Worm (Caenorhabditis elegans) whole organism, young adult: ENCODE data around the gene R02D5.7.

ENCODE experiments used
- B0336.3 ChIP-seq: fragments of 200-800 bp; sonication (Bioruptor generic); IDR thresholded peaks from 2 replicates; pipeline ENCODE4 v1.3.6; 2022; ENCODE audit warnings: missing genetic modification characterization, missing compliant biosample characterization
- C06A6.2 ChIP-seq: fragments of 200-800 bp; sonication (Bioruptor generic); conservative IDR thresholded peaks from 2 replicates; pipeline ENCODE4 v1.3.6; 2022; ENCODE audit warnings: missing genetic modification characterization, missing compliant biosample characterization
- C17E4.6 ChIP-seq: fragments of 200-800 bp; sonication (Bioruptor generic); IDR thresholded peaks from 2 replicates; pipeline ENCODE4 v1.3.6; 2022; ENCODE audit warnings: missing genetic modification reagents, missing genetic modification characterization, missing compliant biosample characterization
- D2030.7 ChIP-seq: fragments of 200-800 bp; sonication (Bioruptor generic); IDR thresholded peaks from 2 replicates; pipeline ENCODE4 v1.3.6; 2022; ENCODE audit warnings: missing genetic modification reagents, missing genetic modification characterization, missing compliant biosample characterization
- F33H1.4 ChIP-seq: fragments of 200-800 bp; sonication (Bioruptor generic); IDR thresholded peaks from 2 replicates; pipeline ENCODE4 v1.3.6; 2022; ENCODE audit warnings: missing genetic modification reagents, missing genetic modification characterization, missing compliant biosample characterization
- F57A8.1 ChIP-seq: fragments of 200-800 bp; sonication (Bioruptor generic); optimal IDR thresholded peaks from 2 replicates; lab custom pipeline; 2018; ENCODE audit warnings: mild to moderate bottlenecking, missing genetic modification characterization, moderate library complexity, missing compliant biosample characterization
- K11D2.4 ChIP-seq: fragments of 200-800 bp; sonication (Bioruptor generic); IDR thresholded peaks from 2 replicates; pipeline ENCODE4 v1.3.6; 2022; ENCODE audit warnings: missing genetic modification reagents, missing genetic modification characterization, missing compliant biosample characterization
- T07F8.4 ChIP-seq: sonication (generic microtip); optimal IDR thresholded peaks from 2 replicates; lab custom pipeline; 2016; ENCODE audit warnings: mild to moderate bottlenecking, missing genetic modification characterization, moderate library complexity, missing compliant biosample characterization
- Y56A3A.18 ChIP-seq: fragments of 200-800 bp; sonication (Bioruptor generic); IDR thresholded peaks from 2 replicates; pipeline ENCODE4 v1.3.6; 2022; ENCODE audit warnings: missing genetic modification reagents, missing genetic modification characterization, missing compliant biosample characterization
- ZK185.1 ChIP-seq: sonication (generic microtip); optimal IDR thresholded peaks from 2 replicates; lab custom pipeline; 2016; ENCODE audit warnings: mild to moderate bottlenecking, missing genetic modification characterization, missing compliant biosample characterization; ENCODE audit not compliant: poor library complexity, severe bottlenecking
- atf-7 ChIP-seq: sonication (generic microtip); optimal IDR thresholded peaks from 2 replicates; lab custom pipeline; 2017; ENCODE audit warnings: mild to moderate bottlenecking, missing genetic modification characterization, missing compliant biosample characterization
- athp-1 ChIP-seq: sonication (generic microtip); optimal IDR thresholded peaks from 2 replicates; lab custom pipeline; 2017; ENCODE audit warnings: mild to moderate bottlenecking, missing genetic modification characterization, missing compliant biosample characterization
- cebp-1 ChIP-seq, 2 experiments: fragments of 200-800 bp in 1 of 2; sonication (Bioruptor generic) in 1 of 2; sonication (generic microtip) in 1 of 2; IDR thresholded peaks in 1 of 2; optimal IDR thresholded peaks in 1 of 2; 2 replicates each; pipeline versions ENCODE4 v1.3.6 to Lab custom; 2017 to 2022; ENCODE audit warnings: missing compliant biosample characterization in 2 of 2, missing genetic modification characterization in 2 of 2, mild to moderate bottlenecking in 1 of 2, missing genetic modification reagents in 1 of 2, moderate library complexity in 1 of 2
- dpl-1 ChIP-seq: fragments of 150-350 bp; optimal IDR thresholded peaks from 2 replicates; lab custom pipeline; 2014; ENCODE audit warnings: missing biosample characterization, missing genetic modification reagents, missing genetic modification characterization
- hlh-12 ChIP-seq: sonication (generic microtip); optimal IDR thresholded peaks from 2 replicates; lab custom pipeline; 2016; ENCODE audit warnings: missing genetic modification characterization, missing compliant biosample characterization
- hlh-26 ChIP-seq: fragments of 200-800 bp; sonication (Bioruptor generic); conservative IDR thresholded peaks from 2 replicates; pipeline ENCODE4 v1.3.6; 2022; ENCODE audit warnings: missing genetic modification reagents, missing genetic modification characterization, missing compliant biosample characterization
- hmg-1.2 ChIP-seq: fragments of 200-800 bp; sonication (Bioruptor generic); IDR thresholded peaks from 2 replicates; pipeline ENCODE4 v1.3.6; 2022; ENCODE audit warnings: missing genetic modification reagents, missing genetic modification characterization, missing compliant biosample characterization
- hmg-20 ChIP-seq: fragments of 200-800 bp; sonication (Bioruptor generic); IDR thresholded peaks from 2 replicates; pipeline ENCODE4 v1.3.6; 2022; ENCODE audit warnings: missing genetic modification reagents, missing genetic modification characterization, missing compliant biosample characterization
- lin-26 ChIP-seq: fragments of 200-800 bp; sonication (Bioruptor generic); IDR thresholded peaks from 2 replicates; pipeline ENCODE4 v1.3.6; 2022; ENCODE audit warnings: missing genetic modification reagents, missing genetic modification characterization, missing compliant biosample characterization
- lin-54 ChIP-seq: fragments of 200-800 bp; sonication (Bioruptor generic); optimal IDR thresholded peaks from 2 replicates; lab custom pipeline; 2018; ENCODE audit warnings: mild to moderate bottlenecking, missing genetic modification characterization, missing compliant biosample characterization
- lsl-1 ChIP-seq: fragments of 200-800 bp; sonication (Bioruptor generic); optimal IDR thresholded peaks from 2 replicates; lab custom pipeline; 2018; ENCODE audit warnings: mild to moderate bottlenecking, missing genetic modification characterization, moderate library complexity, missing compliant biosample characterization
- madf-10 ChIP-seq: sonication (generic microtip); optimal IDR thresholded peaks from 2 replicates; lab custom pipeline; 2016; ENCODE audit warnings: mild to moderate bottlenecking, missing genetic modification characterization, missing compliant biosample characterization
- madf-6 ChIP-seq: fragments of 200-800 bp; sonication (Bioruptor generic); IDR thresholded peaks from 2 replicates; pipeline ENCODE4 v1.3.6; 2022; ENCODE audit warnings: missing genetic modification reagents, missing genetic modification characterization, missing compliant biosample characterization
- mcd-1 ChIP-seq: fragments of 200-800 bp; sonication (Bioruptor generic); IDR thresholded peaks from 2 replicates; pipeline ENCODE4 v1.3.6; 2022; ENCODE audit warnings: missing genetic modification reagents, missing genetic modification characterization, missing compliant biosample characterization
- mes-4 ChIP-seq: sonication (generic microtip); optimal IDR thresholded peaks from 2 replicates; lab custom pipeline; 2016; ENCODE audit warnings: missing genotype, missing genetic modification characterization, missing compliant biosample characterization
- nfyb-1 ChIP-seq: fragments of 200-800 bp; sonication (Bioruptor generic); IDR thresholded peaks from 2 replicates; pipeline ENCODE4 v1.3.6; 2022; ENCODE audit warnings: missing genetic modification reagents, missing genetic modification characterization, missing compliant biosample characterization
- nhr-179 ChIP-seq: sonication (generic microtip); optimal IDR thresholded peaks from 2 replicates; lab custom pipeline; 2016; ENCODE audit warnings: mild to moderate bottlenecking, missing genetic modification characterization, missing compliant biosample characterization
- nhr-80 ChIP-seq: sonication (generic microtip); optimal IDR thresholded peaks from 2 replicates; lab custom pipeline; 2016; ENCODE audit warnings: missing genetic modification characterization, missing compliant biosample characterization
- pbrm-1 ChIP-seq: fragments of 200-800 bp; sonication (Bioruptor generic); IDR thresholded peaks from 2 replicates; pipeline ENCODE4 v1.3.6; 2022; ENCODE audit warnings: missing genetic modification reagents, missing genetic modification characterization, missing compliant biosample characterization
- rcor-1 ChIP-seq: fragments of 200-800 bp; sonication (Bioruptor generic); IDR thresholded peaks from 2 replicates; pipeline ENCODE4 v1.3.6; 2022; ENCODE audit warnings: missing genetic modification reagents, missing genetic modification characterization, missing compliant biosample characterization
- snpc-1.1 ChIP-seq: sonication (generic microtip); optimal IDR thresholded peaks from 2 replicates; lab custom pipeline; 2017; ENCODE audit warnings: missing genetic modification characterization, mild to moderate bottlenecking, missing compliant biosample characterization, antibody characterized with exemption, moderate library complexity, missing genotype, missing genetic modification reagents; ENCODE audit not compliant: insufficient read depth
- snpc-1.3 ChIP-seq: sonication (generic microtip); optimal IDR thresholded peaks from 2 replicates; lab custom pipeline; 2017; ENCODE audit warnings: missing genetic modification characterization, mild to moderate bottlenecking, missing compliant biosample characterization, antibody characterized with exemption, moderate library complexity, missing genotype, missing genetic modification reagents; ENCODE audit not compliant: insufficient read depth
- tbp1 ChIP-seq: fragments of 200-800 bp; sonication (Bioruptor generic); optimal IDR thresholded peaks from 2 replicates; lab custom pipeline; 2018; ENCODE audit warnings: mild to moderate bottlenecking, missing genetic modification characterization, missing compliant biosample characterization
- tlf-1 ChIP-seq: fragments of 200-800 bp; sonication (Bioruptor generic); optimal IDR thresholded peaks from 2 replicates; lab custom pipeline; 2018; ENCODE audit warnings: mild to moderate bottlenecking, missing genetic modification characterization, missing compliant biosample characterization

Gene R02D5.7

ce11 chrV:14523788-14524582 lies 42.7 kb upstream of the R02D5.7 start, which contains the start of gene ril-1 (continued):
- peak; percentile 12; the same call in 1 of the 2 replicates for TF ChIP-seq hmg-1.2 (GFP tag; lab: Robert Waterston, UW)
- no peak for TF ChIP-seq cebp-1 (GFP tag; IDR thresholded peaks at IDR 0.05; lab: Robert Waterston, UW)
- peak; percentile 13 for TF ChIP-seq cebp-1 (tag; optimal IDR thresholded peaks at IDR 0.05; lab: Kevin White, UChicago)
- 0 out of 2 replicates have a peak, but pooled peaks have one; percentile 24 for TF ChIP-seq rcor-1 (GFP tag; lab: Robert Waterston, UW)
- TF ChIP-seq nhr-80 (tag; lab: Kevin White, UChicago), result peak; percentile 60
- TF ChIP-seq D2030.7 (GFP tag; lab: Robert Waterston, UW), result peak; percentile 27; the same call in 1 of the 2 replicates
- no peak for TF ChIP-seq K11D2.4
- no peak for TF ChIP-seq hlh-26 (GFP tag; lab: Robert Waterston, UW)
- TF ChIP-seq dpl-1 (GFP tag; lab: Kevin White, UChicago), result no peak
- no peak for TF ChIP-seq mes-4
- peak; percentile 50 for TF ChIP-seq mcd-1
- peak; percentile 28 for TF ChIP-seq tbp1 (GFP tag; lab: Kevin White, UChicago)
- TF ChIP-seq madf-6 (GFP tag; lab: Robert Waterston, UW), result 0 out of 2 replicates have a peak, but pooled peaks have one; percentile 7
- peak; percentile 26; the same call in 1 of the 2 replicates for TF ChIP-seq nfyb-1 (GFP tag; lab: Robert Waterston, UW)
- TF ChIP-seq lin-26, result peak; percentile 52; the same call in 1 of the 2 replicates

ce11 chrV:14523105-14523504 lies 41.8 kb upstream of the R02D5.7 start, which contains the start of gene C53A5.2:
TSS of gene C53A5.2 (minus strand) at chrV:14523205.
- no peak for TF ChIP-seq hlh-12
- TF ChIP-seq Y56A3A.18, result 0 out of 2 replicates have a peak, but pooled peaks have one; percentile 33
- no peak for TF ChIP-seq atf-7
- no peak for TF ChIP-seq madf-6 (GFP tag; lab: Robert Waterston, UW)

DNA sequence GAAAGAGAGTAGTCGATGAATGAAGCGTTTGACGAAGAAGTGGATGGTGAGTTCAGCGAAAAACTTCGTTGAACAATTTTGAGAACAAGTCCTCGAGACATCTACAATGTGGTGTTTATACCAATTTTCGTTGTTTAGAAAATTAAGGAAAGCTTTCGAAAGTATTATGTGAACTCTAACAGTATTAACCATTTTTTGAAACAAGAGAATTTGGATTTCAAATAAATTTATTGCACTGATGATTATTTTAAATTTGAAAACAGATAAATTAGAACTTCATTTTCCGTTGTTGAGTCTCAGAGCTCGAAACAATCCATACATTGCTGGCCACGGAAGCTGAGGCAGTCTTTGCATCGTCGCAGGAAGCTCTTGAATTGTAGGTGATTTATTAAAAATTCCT lies 41.2 kb upstream of the R02D5.7 start, which contains the start of gene C53A5.16:
C53A5.16 (minus strand) TSS at position 101 of the 400 bp plus-strand sequence.
- TF ChIP-seq lsl-1 (GFP tag; lab: Kevin White, UChicago) (no peak), madf-10 (tag; lab: Kevin White, UChicago) (no peak), ZK185.1 (tag; lab: Kevin White, UChicago) (no peak), madf-6 (GFP tag; lab: Robert Waterston, UW) (no peak), B0336.3 (no peak)

DNA sequence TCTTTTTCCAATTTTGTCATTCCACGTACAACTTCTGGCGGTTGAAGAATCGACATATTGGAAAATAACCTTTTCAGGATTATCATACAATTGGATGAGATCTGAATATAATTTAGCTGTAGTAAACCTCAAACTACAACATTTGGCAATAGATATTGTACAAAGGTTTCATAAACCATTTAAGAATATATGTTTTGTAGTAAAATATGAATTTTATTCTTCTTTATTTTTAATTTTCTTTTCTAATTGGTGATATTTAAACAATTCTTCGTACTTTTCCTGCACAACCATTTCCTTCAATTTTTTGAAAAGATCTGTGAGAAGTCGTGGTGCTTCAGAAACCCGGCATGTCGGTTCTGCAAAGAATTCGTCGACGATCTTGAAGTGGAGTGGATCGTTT lies 39.7 kb upstream of the R02D5.7 start, which contains the start of gene C53A5.17:
C53A5.17 (minus strand) TSS at position 101 of the 400 bp plus-strand sequence.
- TF ChIP-seq F33H1.4 (GFP tag; lab: Robert Waterston, UW) (no peak), F57A8.1 (GFP tag; lab: Kevin White, UChicago) (no peak), snpc-1.3 (no peak), nhr-179 (tag; lab: Kevin White, UChicago) (no peak), C17E4.6 (no peak), D2030.7 (GFP tag; lab: Robert Waterston, UW) (no peak), B0336.3 (no peak), athp-1 (no peak), lin-54 (no peak), snpc-1.1 (tag; lab: Kevin White, UChicago) (no peak), C06A6.2 (GFP tag; lab: Robert Waterston, UW) (no peak), T07F8.4 (tag; lab: Kevin White, UChicago) (no peak), tlf-1 (no peak), madf-10 (tag; lab: Kevin White, UChicago) (no peak), pbrm-1 (GFP tag; lab: Robert Waterston, UW) (no peak), hmg-20 (GFP tag; lab: Robert Waterston, UW) (no peak)
